Fruit fly (Drosophila melanogaster): ENCODE results near the gene Ppcs.

Gene Ppcs

DNA sequence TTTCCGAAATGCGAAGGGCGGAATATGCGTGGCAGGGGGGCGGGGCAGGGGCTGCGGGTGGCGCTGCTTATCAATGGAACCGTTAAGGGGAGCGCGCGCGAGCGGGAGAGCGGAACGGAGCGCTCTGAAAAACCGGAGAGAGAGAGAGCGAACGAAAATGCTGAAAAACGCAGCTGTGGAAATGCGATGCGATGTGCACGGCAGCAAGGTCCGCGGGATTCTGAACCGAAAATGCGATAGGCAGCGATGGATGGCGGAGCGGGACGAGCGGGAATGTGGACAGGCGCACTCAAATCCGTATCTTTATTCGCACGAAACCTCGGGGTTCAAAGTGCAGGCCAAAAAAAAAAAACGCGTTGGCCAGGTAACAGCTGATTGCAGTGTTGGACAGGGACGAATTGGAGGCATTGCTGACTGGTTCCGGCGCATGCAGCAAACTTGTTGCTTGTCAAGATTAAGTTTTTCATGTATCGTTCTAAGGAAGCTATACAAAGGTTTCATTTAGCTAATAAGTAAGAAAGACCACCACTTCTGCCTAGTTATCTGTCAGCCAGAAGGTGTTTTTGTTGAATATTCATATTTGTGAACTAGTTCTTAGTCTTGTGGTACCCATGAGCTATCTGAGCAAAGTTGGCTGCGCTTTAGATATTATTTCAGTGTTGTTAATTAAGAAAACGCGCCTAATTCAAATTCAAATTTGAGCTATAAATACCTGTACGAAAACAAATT is at the start of gene Ppcs:
Gene Ppcs, minus strand, starts transcription at position 400 of the 729 bp plus-strand sequence.
- no peak for TF ChIP-seq GATAd (GFP tag; optimal IDR thresholded peaks at IDR 0.05)
- no peak for TF ChIP-seq Mio (GFP tag; optimal IDR thresholded peaks at IDR 0.05)
- TF ChIP-seq sage (GFP tag; optimal IDR thresholded peaks at IDR 0.05) = no peak
- TF ChIP-seq Jra (GFP tag; optimal IDR thresholded peaks at IDR 0.05) = peak; percentile 66
- peak; percentile 69 for TF ChIP-seq Myc (optimal IDR thresholded peaks at IDR 0.05)
- TF ChIP-seq dl (GFP tag; optimal IDR thresholded peaks at IDR 0.05; ENCODE audit: insufficient read depth in 1 of 2, partially characterized antibody in 2 of 2) = peak in 1 of 2 experiments; percentile 79
- TF ChIP-seq ey (GFP tag; optimal IDR thresholded peaks at IDR 0.05) = peak; percentile 63
- TF ChIP-seq Hr78 (GFP tag; optimal IDR thresholded peaks at IDR 0.05) = no peak
- TF ChIP-seq woc (GFP tag; optimal IDR thresholded peaks at IDR 0.05) = peak; percentile 66
- TF ChIP-seq Abd-B (GFP tag; optimal IDR thresholded peaks at IDR 0.05) = no peak
- TF ChIP-seq fru (GFP tag; optimal IDR thresholded peaks at IDR 0.05) = peak; percentile 71
- TF ChIP-seq Hnf4 (GFP tag; optimal IDR thresholded peaks at IDR 0.05) = peak; percentile 95
- TF ChIP-seq Vsx2 (GFP tag; optimal IDR thresholded peaks at IDR 0.05; ENCODE audit: partially characterized antibody) = peak; percentile 76
- peak; percentile 51 for TF ChIP-seq brk (GFP tag; optimal IDR thresholded peaks at IDR 0.05)
- peak; percentile 77 for TF ChIP-seq br (GFP tag; optimal IDR thresholded peaks at IDR 0.05)
- TF ChIP-seq OdsH (GFP tag; optimal IDR thresholded peaks at IDR 0.05) = peak; percentile 71
- TF ChIP-seq psq (GFP tag; optimal IDR thresholded peaks at IDR 0.05) = peak; percentile 51
- TF ChIP-seq Sp1 (GFP tag; optimal IDR thresholded peaks at IDR 0.05) = peak; percentile 57
- no peak for TF ChIP-seq Rel (GFP tag; optimal IDR thresholded peaks at IDR 0.05)
- no peak for TF ChIP-seq Rel (tag; optimal IDR thresholded peaks at IDR 0.05)
- TF ChIP-seq dmrt93B (GFP tag; optimal IDR thresholded peaks at IDR 0.05) = peak; percentile 78
- peak; percentile 22 for TF ChIP-seq Hr83 (GFP tag; optimal IDR thresholded peaks at IDR 0.05; ENCODE audit: poor library complexity, severe bottlenecking)
- peak; percentile 76 for TF ChIP-seq tai (GFP tag; optimal IDR thresholded peaks at IDR 0.05)
- TF ChIP-seq HLH106 (tag; optimal IDR thresholded peaks at IDR 0.05) = peak; percentile 70
- no peak for TF ChIP-seq N (GFP tag; optimal IDR thresholded peaks at IDR 0.05)
- TF ChIP-seq rgr (GFP tag; optimal IDR thresholded peaks at IDR 0.05) = peak; percentile 65
- TF ChIP-seq Dfd (GFP tag; optimal IDR thresholded peaks at IDR 0.05) = no peak
- TF ChIP-seq sv (GFP tag; optimal IDR thresholded peaks at IDR 0.05) = peak; percentile 57
- TF ChIP-seq CG32264 (GFP tag; optimal IDR thresholded peaks at IDR 0.05) = peak; percentile 4
- peak in 1 of 2 experiments; percentile 76 for TF ChIP-seq foxo (GFP tag; optimal IDR thresholded peaks at IDR 0.05)
- no peak for TF ChIP-seq pan (optimal IDR thresholded peaks at IDR 0.05)
- peak; percentile 79 for TF ChIP-seq CG9705 (GFP tag; optimal IDR thresholded peaks at IDR 0.05)
- peak; percentile 85 for TF ChIP-seq h (GFP tag; optimal IDR thresholded peaks at IDR 0.05)
- peak; percentile 85 for TF ChIP-seq Dif (GFP tag; optimal IDR thresholded peaks at IDR 0.05; ENCODE audit: partially characterized antibody)
- TF ChIP-seq jim (GFP tag; optimal IDR thresholded peaks at IDR 0.05) = peak; percentile 62

DNA sequence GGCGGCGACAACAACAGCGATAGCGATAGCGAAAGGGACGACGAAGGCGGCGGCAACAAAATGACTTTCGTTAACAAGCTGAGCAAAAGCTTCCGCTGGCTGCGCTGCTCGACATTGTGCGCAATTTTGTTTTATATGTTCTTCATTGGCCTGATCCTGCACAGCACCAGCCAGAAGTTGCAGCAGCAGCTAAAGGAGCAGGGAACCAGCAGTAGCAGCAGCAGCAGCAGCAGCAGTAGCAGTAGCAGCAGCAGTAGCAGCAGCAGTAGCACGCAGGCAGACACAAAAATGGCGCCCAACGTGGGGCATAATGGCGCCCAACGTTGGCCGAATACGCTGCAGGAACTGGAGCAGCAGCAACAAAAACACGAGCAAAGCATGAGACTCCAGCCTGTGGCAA is 42.3 kb upstream of the Ppcs start:
- peak; percentile 81 for TF ChIP-seq Dfd (GFP tag; optimal IDR thresholded peaks at IDR 0.05)
- TF ChIP-seq dsf (GFP tag; optimal IDR thresholded peaks at IDR 0.05; ENCODE audit: borderline replicate concordance) = no peak
- no peak for TF ChIP-seq woc (GFP tag; optimal IDR thresholded peaks at IDR 0.05)

DNA sequence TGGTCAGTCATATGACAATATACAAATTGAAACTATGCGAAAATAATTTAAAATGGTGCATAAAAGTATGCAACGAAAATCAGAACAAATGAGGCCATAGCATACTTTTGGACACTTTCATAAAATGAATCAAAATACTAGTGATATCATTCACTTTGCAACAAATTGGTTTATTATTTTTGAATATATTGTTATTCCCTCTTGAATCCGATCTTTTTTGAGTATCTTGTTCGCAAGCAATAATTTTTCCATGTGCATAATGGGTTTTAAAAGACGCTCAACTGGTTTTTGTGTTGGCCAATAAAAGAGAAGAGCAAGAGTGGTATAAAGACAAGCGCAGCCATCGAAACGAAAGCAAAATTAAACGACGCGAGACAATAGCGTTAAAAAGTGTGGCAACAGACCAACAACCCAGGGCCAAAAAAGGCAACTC is 40.0 kb upstream of the Ppcs start:
- TF ChIP-seq Hr83 (GFP tag; optimal IDR thresholded peaks at IDR 0.05; ENCODE audit: poor library complexity, severe bottlenecking) (no peak), sv (GFP tag; optimal IDR thresholded peaks at IDR 0.05) (no peak), usp (GFP tag; optimal IDR thresholded peaks at IDR 0.05) (no peak), pan (optimal IDR thresholded peaks at IDR 0.05) (no peak), tai (GFP tag; optimal IDR thresholded peaks at IDR 0.05) (peak; percentile 34), h (GFP tag; optimal IDR thresholded peaks at IDR 0.05) (peak; percentile 86), Hnf4 (GFP tag; optimal IDR thresholded peaks at IDR 0.05) (peak; percentile 62), Dfd (GFP tag; optimal IDR thresholded peaks at IDR 0.05) (no peak), jim (GFP tag; optimal IDR thresholded peaks at IDR 0.05) (no peak), psq (GFP tag; optimal IDR thresholded peaks at IDR 0.05) (peak; percentile 91), Rel (GFP tag; optimal IDR thresholded peaks at IDR 0.05) (no peak), Rel (tag; optimal IDR thresholded peaks at IDR 0.05) (no peak), Abd-B (GFP tag; optimal IDR thresholded peaks at IDR 0.05) (no peak), CG9705 (GFP tag; optimal IDR thresholded peaks at IDR 0.05) (peak; percentile 53), dmrt93B (GFP tag; optimal IDR thresholded peaks at IDR 0.05) (peak; percentile 62), CG32264 (GFP tag; optimal IDR thresholded peaks at IDR 0.05) (peak; percentile 21), dl (GFP tag; optimal IDR thresholded peaks at IDR 0.05; ENCODE audit: insufficient read depth in 1 of 2, partially characterized antibody in 2 of 2) (no peak), OdsH (GFP tag; optimal IDR thresholded peaks at IDR 0.05) (peak; percentile 80), Jra (GFP tag; optimal IDR thresholded peaks at IDR 0.05) (peak; percentile 17), brk (GFP tag; optimal IDR thresholded peaks at IDR 0.05) (peak; percentile 22), Vsx2 (GFP tag; optimal IDR thresholded peaks at IDR 0.05; ENCODE audit: partially characterized antibody) (no peak), Sp1 (GFP tag; optimal IDR thresholded peaks at IDR 0.05) (peak; percentile 86), dsf (GFP tag; optimal IDR thresholded peaks at IDR 0.05; ENCODE audit: borderline replicate concordance) (peak; percentile 13), foxo (GFP tag; optimal IDR thresholded peaks at IDR 0.05) (peak in 1 of 2 experiments; percentile 70), CrebA (GFP tag; optimal IDR thresholded peaks at IDR 0.05; ENCODE audit: borderline replicate concordance) (no peak), sage (GFP tag; optimal IDR thresholded peaks at IDR 0.05) (peak; percentile 16), Mio (GFP tag; optimal IDR thresholded peaks at IDR 0.05) (no peak), Myc (optimal IDR thresholded peaks at IDR 0.05) (no peak), GATAd (GFP tag; optimal IDR thresholded peaks at IDR 0.05) (no peak), lola (GFP tag; optimal IDR thresholded peaks at IDR 0.05) (no peak), woc (GFP tag; optimal IDR thresholded peaks at IDR 0.05) (peak; percentile 75), Hr78 (GFP tag; optimal IDR thresholded peaks at IDR 0.05) (no peak), N (GFP tag; optimal IDR thresholded peaks at IDR 0.05) (no peak), br (GFP tag; optimal IDR thresholded peaks at IDR 0.05) (peak; percentile 81), ey (GFP tag; optimal IDR thresholded peaks at IDR 0.05) (peak; percentile 82), Dif (GFP tag; optimal IDR thresholded peaks at IDR 0.05; ENCODE audit: partially characterized antibody) (no peak), HLH106 (tag; optimal IDR thresholded peaks at IDR 0.05) (peak; percentile 52)

Data from whole organism, wandering third instar larva.